Worm (Caenorhabditis elegans): ENCODE data around the gene tbc-2.
A peak's percentile ranks its signal among the peaks of the same experiment; 100 is the strongest.

Gene tbc-2

DNA sequence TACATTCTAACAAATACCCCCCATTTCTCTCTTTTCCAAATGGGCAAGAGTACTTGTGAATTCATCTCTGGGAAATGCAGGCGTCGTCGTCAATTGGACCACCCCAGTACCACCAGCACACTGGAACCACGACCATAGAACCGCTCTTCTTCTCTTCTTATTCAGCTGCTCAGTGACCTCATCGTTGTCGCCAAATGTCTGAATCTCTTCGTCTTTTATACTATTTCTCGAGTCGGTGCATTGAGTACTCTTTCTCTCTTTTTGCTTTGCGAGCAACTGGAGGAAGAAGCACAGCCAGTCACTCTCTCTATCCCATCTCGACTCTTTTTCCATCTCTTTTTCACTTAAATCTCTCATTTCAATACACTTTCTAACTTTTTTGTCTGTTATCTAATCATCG lies 47.4 kb downstream of the tbc-2 start:
- no peak for TF ChIP-seq elt-2 (tag; optimal IDR thresholded peaks at IDR 0.05)
- TF ChIP-seq lin-15B (tag; optimal IDR thresholded peaks at IDR 0.05): no peak
- no peak for TF ChIP-seq unc-62 (GFP tag; optimal IDR thresholded peaks at IDR 0.05)
- TF ChIP-seq ztf-11 (tag; optimal IDR thresholded peaks at IDR 0.05): no peak
- peak; percentile 48 for TF ChIP-seq snu-23 (GFP tag; optimal IDR thresholded peaks at IDR 0.05)
- TF ChIP-seq unc-30 (tag; optimal IDR thresholded peaks at IDR 0.05): no peak
- no peak for TF ChIP-seq lir-3 (tag; optimal IDR thresholded peaks at IDR 0.05; ENCODE audit: poor library complexity)
- TF ChIP-seq nhr-28 (tag; optimal IDR thresholded peaks at IDR 0.05): no peak
- no peak for TF ChIP-seq sup-37 (GFP tag; optimal IDR thresholded peaks at IDR 0.05)
- TF ChIP-seq nhr-11 (tag; optimal IDR thresholded peaks at IDR 0.05): no peak
- no peak for TF ChIP-seq dsc-1 (tag; optimal IDR thresholded peaks at IDR 0.05)
- TF ChIP-seq fos-1 (tag; optimal IDR thresholded peaks at IDR 0.05): peak; percentile 34
- TF ChIP-seq C34B4.2 (tag; optimal IDR thresholded peaks at IDR 0.05): no peak
- TF ChIP-seq ceh-63 (GFP tag; optimal IDR thresholded peaks at IDR 0.05): peak; percentile 9
- TF ChIP-seq lin-39 (tag; optimal IDR thresholded peaks at IDR 0.05): no peak
- peak; percentile 17 for TF ChIP-seq unc-86 (tag; optimal IDR thresholded peaks at IDR 0.05)
- TF ChIP-seq nhr-12 (tag; optimal IDR thresholded peaks at IDR 0.05): no peak
- no peak for TF ChIP-seq C16A3.4 (tag; optimal IDR thresholded peaks at IDR 0.05)
- TF ChIP-seq mep-1 (tag; optimal IDR thresholded peaks at IDR 0.05): peak; percentile 52
- TF ChIP-seq pax-3 (tag; optimal IDR thresholded peaks at IDR 0.05): no peak
- TF ChIP-seq fkh-10 (GFP tag; optimal IDR thresholded peaks at IDR 0.05): no peak
- no peak for TF ChIP-seq fkh-4 (tag; optimal IDR thresholded peaks at IDR 0.05; ENCODE audit: borderline replicate concordance)
- TF ChIP-seq egl-13 (tag; optimal IDR thresholded peaks at IDR 0.05): no peak
- TF ChIP-seq lin-13 (GFP tag; optimal IDR thresholded peaks at IDR 0.05): no peak
- no peak for TF ChIP-seq egl-27 (tag; optimal IDR thresholded peaks at IDR 0.05)
- peak; percentile 47 for TF ChIP-seq fkh-8 (tag; optimal IDR thresholded peaks at IDR 0.05)
- no peak for TF ChIP-seq unc-130 (tag; optimal IDR thresholded peaks at IDR 0.05)
- peak; percentile 31 for TF ChIP-seq xbp-1 (tag; optimal IDR thresholded peaks at IDR 0.05)
- TF ChIP-seq ets-5 (GFP tag; IDR thresholded peaks at IDR 0.05): no peak
- TF ChIP-seq efl-1 (optimal IDR thresholded peaks at IDR 0.05): peak; percentile 10 to 44
- TF ChIP-seq efl-1 (GFP tag; optimal IDR thresholded peaks at IDR 0.05 in 1 of 2): no peak
- TF ChIP-seq nhr-20 (tag; optimal IDR thresholded peaks at IDR 0.05): no peak
- peak; percentile 88 for TF ChIP-seq lin-14 (GFP tag; optimal IDR thresholded peaks at IDR 0.05)
- no peak for TF ChIP-seq skn-1 (tag; optimal IDR thresholded peaks at IDR 0.05)
- no peak for TF ChIP-seq nhr-76 (tag; optimal IDR thresholded peaks at IDR 0.05)
- no peak for TF ChIP-seq ceh-8 (GFP tag; optimal IDR thresholded peaks at IDR 0.05)
- TF ChIP-seq ama-1 (optimal IDR thresholded peaks at IDR 0.05): no peak
- TF ChIP-seq ceh-90 (tag; optimal IDR thresholded peaks at IDR 0.05): no peak
- TF ChIP-seq nhr-19 (GFP tag; conservative IDR thresholded peaks at IDR 0.05): peak; percentile 17; the same call in 1 of the 2 replicates
- TF ChIP-seq Y116A8C.19 (tag; optimal IDR thresholded peaks at IDR 0.05; ENCODE audit: borderline replicate concordance): no peak
- TF ChIP-seq snpc-4 (tag; optimal IDR thresholded peaks at IDR 0.05): no peak
- TF ChIP-seq aha-1 (tag; optimal IDR thresholded peaks at IDR 0.05): no peak
- TF ChIP-seq nhr-71 (tag; optimal IDR thresholded peaks at IDR 0.05): peak; percentile 51
- TF ChIP-seq nhr-90 (tag; optimal IDR thresholded peaks at IDR 0.05; ENCODE audit: poor library complexity): no peak
- peak in 2 of 3 experiments; percentile 22 to 55 for TF ChIP-seq ceh-82 (tag; optimal IDR thresholded peaks at IDR 0.05)
- peak in 1 of 2 experiments; percentile 8 for TF ChIP-seq lin-35 (GFP tag; optimal IDR thresholded peaks at IDR 0.05)
- TF ChIP-seq zag-1 (tag; optimal IDR thresholded peaks at IDR 0.05): no peak
- TF ChIP-seq pag-3 (tag; optimal IDR thresholded peaks at IDR 0.05; ENCODE audit: borderline replicate concordance, insufficient read depth): no peak
- TF ChIP-seq sptf-1 (tag; optimal IDR thresholded peaks at IDR 0.05): no peak
- no peak for TF ChIP-seq nhr-77 (tag; optimal IDR thresholded peaks at IDR 0.05)
- TF ChIP-seq elt-3 (tag; optimal IDR thresholded peaks at IDR 0.05): no peak
- TF ChIP-seq lsy-2 (tag; optimal IDR thresholded peaks at IDR 0.05): peak; percentile 10 to 53
- TF ChIP-seq irx-1 (tag; optimal IDR thresholded peaks at IDR 0.05): no peak
- TF ChIP-seq isw-1 (GFP tag; IDR thresholded peaks at IDR 0.05): 0 out of 2 replicates have a peak, but pooled peaks have one; percentile 4
